Fruit fly (Drosophila melanogaster): ENCODE measurements around the gene alt.

alt gene

dm6 chr3R:17708778-17709476, 26.6 kb upstream of the alt start (continued):
- TF ChIP-seq CG18599 (GFP tag; optimal IDR thresholded peaks at IDR 0.05) = peak; percentile 13
- no peak for TF ChIP-seq CG31365 (tag; optimal IDR thresholded peaks at IDR 0.05)
- TF ChIP-seq CG8290 (GFP tag; optimal IDR thresholded peaks at IDR 0.05) = no peak
- TF ChIP-seq CG8290 (tag; optimal IDR thresholded peaks at IDR 0.05) = peak in 1 of 2 experiments; percentile 18
- peak; percentile 45; the same call in 1 of the 2 replicates for TF ChIP-seq Awh (GFP tag; IDR thresholded peaks at IDR 0.05)
- peak; percentile 35; the same call in 1 of the 3 replicates for TF ChIP-seq CG11695 (GFP tag; IDR thresholded peaks at IDR 0.05)
- TF ChIP-seq bsh (GFP tag; optimal IDR thresholded peaks at IDR 0.05) = peak in 1 of 2 experiments; percentile 23
- peak; percentile 10; the same call in 1 of the 2 replicates for TF ChIP-seq Ptx1 (GFP tag; IDR thresholded peaks at IDR 0.05)
- TF ChIP-seq chif (GFP tag; optimal IDR thresholded peaks at IDR 0.05) = peak in 1 of 2 experiments; percentile 12
- TF ChIP-seq H15 (GFP tag; IDR thresholded peaks at IDR 0.05) = 0 out of 3 replicates have a peak, but pooled peaks have one; percentile 41
- TF ChIP-seq CG7745 (tag; optimal IDR thresholded peaks at IDR 0.05) = no peak
- no peak for TF ChIP-seq zfh2 (GFP tag; optimal IDR thresholded peaks at IDR 0.05)
- no peak for TF ChIP-seq sens (GFP tag)
- 0 out of 2 replicates have a peak, but pooled peaks have one; percentile 1 for TF ChIP-seq onecut (GFP tag; IDR thresholded peaks at IDR 0.05)
- TF ChIP-seq sisA (GFP tag; IDR thresholded peaks at IDR 0.05) = peak; percentile 22; the same call in 1 of the 2 replicates
- TF ChIP-seq al (GFP tag; IDR thresholded peaks at IDR 0.05) = no peak
- TF ChIP-seq CG10979 (tag; optimal IDR thresholded peaks at IDR 0.05) = peak; percentile 6
- TF ChIP-seq CG32767 (GFP tag; IDR thresholded peaks at IDR 0.05) = 0 out of 2 replicates have a peak, but pooled peaks have one; percentile 40
- TF ChIP-seq slbo (GFP tag; IDR thresholded peaks at IDR 0.05) = 0 out of 2 replicates have a peak, but pooled peaks have one; percentile 20
- no peak for TF ChIP-seq B-H1 (GFP tag; IDR thresholded peaks at IDR 0.05)
- peak; percentile 18 for TF ChIP-seq CG4707 (GFP tag; optimal IDR thresholded peaks at IDR 0.05)
- TF ChIP-seq CG10565 (GFP tag; optimal IDR thresholded peaks at IDR 0.05) = no peak
- no peak for TF ChIP-seq grau (tag; optimal IDR thresholded peaks at IDR 0.05)
- no peak for TF ChIP-seq D (optimal IDR thresholded peaks at IDR 0.05)
- TF ChIP-seq D (GFP tag; optimal IDR thresholded peaks at IDR 0.05) = no peak
- no peak for TF ChIP-seq pan (optimal IDR thresholded peaks at IDR 0.05)
- peak in 1 of 2 experiments; percentile 33 for TF ChIP-seq pan (GFP tag; optimal IDR thresholded peaks at IDR 0.05 in 1 of 2, IDR thresholded peaks at IDR 0.05 in 1 of 2)
- no peak for TF ChIP-seq yki (optimal IDR thresholded peaks at IDR 0.05)
- TF ChIP-seq CG10431 (GFP tag; optimal IDR thresholded peaks at IDR 0.05) = no peak
- peak; percentile 39; the same call in 1 of the 3 replicates for TF ChIP-seq Optix (GFP tag; IDR thresholded peaks at IDR 0.05)
- TF ChIP-seq zfh1 (GFP tag; IDR thresholded peaks at IDR 0.05) = 0 out of 3 replicates have a peak, but pooled peaks have one; percentile 47
- peak; percentile 62 for TF ChIP-seq Med (GFP tag)
- no peak for TF ChIP-seq NFAT (GFP tag; IDR thresholded peaks at IDR 0.05)
- TF ChIP-seq CG6272 (GFP tag; IDR thresholded peaks at IDR 0.05) = no peak
- TF ChIP-seq CG11696 (GFP tag; IDR thresholded peaks at IDR 0.05) = peak; percentile 85
- peak; percentile 60; the same call in 2 of the 3 replicates for TF ChIP-seq ci (GFP tag; IDR thresholded peaks at IDR 0.05)
- no peak for TF ChIP-seq Stat92E (GFP tag; optimal IDR thresholded peaks at IDR 0.05)
- TF ChIP-seq kah (GFP tag; optimal IDR thresholded peaks at IDR 0.05) = no peak
- TF ChIP-seq tin (GFP tag; optimal IDR thresholded peaks at IDR 0.05) = peak; percentile 18
- TF ChIP-seq sr (GFP tag; IDR thresholded peaks at IDR 0.05) = no peak
- TF ChIP-seq lmd (GFP tag; IDR thresholded peaks at IDR 0.05) = 0 out of 2 replicates have a peak, but pooled peaks have one; percentile 19
- TF ChIP-seq seq (GFP tag; IDR thresholded peaks at IDR 0.05) = 0 out of 2 replicates have a peak, but pooled peaks have one; percentile 15
- TF ChIP-seq CG15073 (GFP tag; optimal IDR thresholded peaks at IDR 0.05) = peak; percentile 24
- no peak for TF ChIP-seq CG3838 (GFP tag; optimal IDR thresholded peaks at IDR 0.05)
- TF ChIP-seq ken (GFP tag; IDR thresholded peaks at IDR 0.05) = no peak
